Worm (Caenorhabditis elegans) whole organism, mixed stage, embryonic: ENCODE measurements around the gene asns-2.
A peak's percentile ranks its signal among the peaks of the same experiment; 100 is the strongest.

ENCODE experiments used
- lsy-2 ChIP-seq: fragments of 150-350 bp; optimal IDR thresholded peaks from 2 replicates; lab custom pipeline; 2014; ENCODE audit warnings: missing biosample characterization, missing genetic modification characterization
- nhr-12 ChIP-seq: fragments of 150-350 bp; optimal IDR thresholded peaks from 2 replicates; lab custom pipeline; 2014; ENCODE audit warnings: missing biosample characterization, missing genetic modification characterization
- nhr-237 ChIP-seq: fragments of 150-350 bp; optimal IDR thresholded peaks from 2 replicates; lab custom pipeline; 2014; ENCODE audit warnings: missing biosample characterization, missing genetic modification characterization
- snpc-4 ChIP-seq: fragments of 150-350 bp; optimal IDR thresholded peaks from 2 replicates; lab custom pipeline; 2014; ENCODE audit warnings: missing biosample characterization, missing genetic modification characterization
- unc-62 ChIP-seq: fragments of 150-350 bp; optimal IDR thresholded peaks from 2 replicates; lab custom pipeline; 2014; ENCODE audit warnings: missing biosample characterization, missing genetic modification reagents, missing genetic modification characterization

- TF ChIP-seq snpc-4 (no peak), unc-62 (GFP tag; lab: Kevin White, UChicago) (peak; percentile 64), lsy-2 (tag; lab: Kevin White, UChicago) (no peak), nhr-237 (tag; lab: Kevin White, UChicago) (no peak), nhr-12 (tag; lab: Kevin White, UChicago) (no peak)
Observed at ce11 chrX:8723840-8724239, 26.9 kb downstream of the asns-2 start.
